Worm (Caenorhabditis elegans): Measurements from ENCODE around the gene T08H10.3.

ce11 chrV:4428202-4428601, 43.0 kb upstream of the T08H10.3 start, which contains the start of gene Y47D7A.11:
- TF ChIP-seq ama-1 (optimal IDR thresholded peaks at IDR 0.05) (no peak), skn-1 (tag; optimal IDR thresholded peaks at IDR 0.05) (no peak), fos-1 (tag; optimal IDR thresholded peaks at IDR 0.05) (no peak), lin-13 (GFP tag; optimal IDR thresholded peaks at IDR 0.05) (no peak), nhr-28 (tag; optimal IDR thresholded peaks at IDR 0.05) (no peak), hpl-2 (GFP tag; optimal IDR thresholded peaks at IDR 0.05) (no peak), zag-1 (tag; optimal IDR thresholded peaks at IDR 0.05) (no peak), elt-3 (tag; optimal IDR thresholded peaks at IDR 0.05) (no peak), nhr-20 (tag; optimal IDR thresholded peaks at IDR 0.05) (no peak)
